Worm (Caenorhabditis elegans): ENCODE measurements around the gene gpd-2.

Gene gpd-2

DNA sequence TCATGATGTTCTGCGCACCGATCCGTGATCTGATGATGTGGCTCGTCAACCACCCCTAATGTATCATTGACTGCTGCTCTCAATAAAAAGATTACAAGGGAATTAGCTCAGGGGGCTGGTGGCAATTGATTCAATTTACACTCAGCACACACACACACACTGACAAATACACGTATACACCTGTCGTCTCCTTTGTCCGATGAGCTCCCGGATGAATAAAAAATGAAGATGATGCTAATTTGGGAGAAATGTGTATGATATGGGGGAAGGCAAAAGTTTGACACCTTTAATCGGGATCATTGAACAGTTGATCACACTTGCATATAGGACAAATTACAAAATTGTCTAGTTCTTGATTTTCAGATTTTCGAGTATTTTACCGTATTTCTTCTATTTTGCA lies 47.4 kb downstream of the gpd-2 start (continued):
- no peak for TF ChIP-seq snu-23 (GFP tag; optimal IDR thresholded peaks at IDR 0.05)
- no peak for TF ChIP-seq pag-3 (tag; optimal IDR thresholded peaks at IDR 0.05; ENCODE audit: borderline replicate concordance, insufficient read depth)
- TF ChIP-seq nhr-90 (tag; optimal IDR thresholded peaks at IDR 0.05; ENCODE audit: poor library complexity) = no peak
